Comparison of ENCODE assay signal across 4 fruit fly cellular contexts in genomic region chr2L:6488676-6489140, dm6.
TF ChIP-seq lines count a peak whose summit lies in the region.

Gene KFase, minus strand, starts transcription at chr2L:6488756.
Gene epsilonCOP, plus strand, starts transcription at chr2L:6489090.

TF ChIP-seq in whole organism, adult, 20 proteins besides CTCF, POLR2A, EP300 and RAD21 (continued from another document):
- TF ChIP-seq CG33017 (tag; optimal IDR thresholded peaks at IDR 0.05; lab: Kevin White, UChicago) (peak; percentile 57), tj (GFP tag; optimal IDR thresholded peaks at IDR 0.05; lab: Kevin White, UChicago) (peak; percentile 92)

TF ChIP-seq in whole organism, embryonic, 481 proteins besides CTCF, POLR2A, EP300 and RAD21 (continued from another document and continues in another):
- TF ChIP-seq CG2678 (tag; optimal IDR thresholded peaks at IDR 0.05; lab: Kevin White, UChicago) (peak; percentile 63), CG17612 (GFP tag; IDR thresholded peaks at IDR 0.05; lab: Robert Waterston, UW) (no peak), cwo (GFP tag; optimal IDR thresholded peaks at IDR 0.05; lab: Kevin White, UChicago) (no peak), zf30C (GFP tag; optimal IDR thresholded peaks at IDR 0.05; lab: Kevin White, UChicago) (no peak), Lhr (GFP tag; optimal IDR thresholded peaks at IDR 0.05; lab: Kevin White, UChicago) (peak; percentile 83), grau (tag; optimal IDR thresholded peaks at IDR 0.05; lab: Kevin White, UChicago) (peak; percentile 58), CG16779 (GFP tag; IDR thresholded peaks at IDR 0.05; lab: Robert Waterston, UW) (no peak), klu (GFP tag; IDR thresholded peaks at IDR 0.05; lab: Robert Waterston, UW) (no peak), Abd-B (GFP tag; optimal IDR thresholded peaks at IDR 0.05; lab: Kevin White, UChicago) (peak; percentile 52), CG15269 (tag; optimal IDR thresholded peaks at IDR 0.05; lab: Kevin White, UChicago) (peak; percentile 61), Side (GFP tag; optimal IDR thresholded peaks at IDR 0.05; lab: Kevin White, UChicago) (peak; percentile 39), ATbp (GFP tag; optimal IDR thresholded peaks at IDR 0.05; lab: Kevin White, UChicago) (no peak), her (GFP tag; optimal IDR thresholded peaks at IDR 0.05; lab: Kevin White, UChicago) (peak; percentile 38), HLH4C (GFP tag; IDR thresholded peaks at IDR 0.05; lab: Robert Waterston, UW; ENCODE audit: partially characterized antibody) (peak; percentile 87), Adf1 (GFP tag; IDR thresholded peaks at IDR 0.05; lab: Robert Waterston, UW) (peak; percentile 14; the same call in 1 of the 2 replicates), CG15601 (tag; optimal IDR thresholded peaks at IDR 0.05; lab: Kevin White, UChicago) (peak; percentile 49), Hr39 (optimal IDR thresholded peaks at IDR 0.05; lab: Kevin White, UChicago) (no peak), luna (GFP tag; optimal IDR thresholded peaks at IDR 0.05; lab: Kevin White, UChicago) (no peak), CG10654 (GFP tag; optimal IDR thresholded peaks at IDR 0.05; lab: Kevin White, UChicago) (peak; percentile 44), CG33557 (GFP tag; optimal IDR thresholded peaks at IDR 0.05; lab: Kevin White, UChicago) (peak; percentile 44), CG6654 (GFP tag; optimal IDR thresholded peaks at IDR 0.05; lab: Kevin White, UChicago) (no peak), CG34376 (GFP tag; optimal IDR thresholded peaks at IDR 0.05; lab: Kevin White, UChicago) (peak; percentile 47), dpn (GFP tag; optimal IDR thresholded peaks at IDR 0.05; lab: Kevin White, UChicago) (peak; percentile 45 to 55), zfh2 (GFP tag; optimal IDR thresholded peaks at IDR 0.05; lab: Kevin White, UChicago) (peak; percentile 59), CG8359 (GFP tag; optimal IDR thresholded peaks at IDR 0.05; lab: Kevin White, UChicago; ENCODE audit: borderline replicate concordance) (no peak), Sox102F (GFP tag; optimal IDR thresholded peaks at IDR 0.05; lab: Kevin White, UChicago) (peak; percentile 43), CG12769 (tag; optimal IDR thresholded peaks at IDR 0.05; lab: Kevin White, UChicago) (no peak), CG17186 (GFP tag; optimal IDR thresholded peaks at IDR 0.05; lab: Kevin White, UChicago) (peak; percentile 5), Pdp1 (GFP tag; optimal IDR thresholded peaks at IDR 0.05; lab: Kevin White, UChicago) (peak in 1 of 2 experiments; percentile 61), yki (optimal IDR thresholded peaks at IDR 0.05; lab: Kevin White, UChicago) (no peak), CG33213 (GFP tag; optimal IDR thresholded peaks at IDR 0.05; lab: Kevin White, UChicago) (peak; percentile 77), CG10565 (GFP tag; optimal IDR thresholded peaks at IDR 0.05; lab: Kevin White, UChicago) (no peak), dm (GFP tag; optimal IDR thresholded peaks at IDR 0.05; lab: Kevin White, UChicago) (peak; percentile 37), CG13775 (GFP tag; optimal IDR thresholded peaks at IDR 0.05; lab: Kevin White, UChicago) (peak; percentile 69), Bgb (GFP tag; IDR thresholded peaks at IDR 0.05; lab: Robert Waterston, UW; ENCODE audit: partially characterized antibody) (peak; percentile 78), twi (tag; optimal IDR thresholded peaks at IDR 0.05; lab: Kevin White, UChicago) (peak; percentile 21), MTF-1 (GFP tag; optimal IDR thresholded peaks at IDR 0.05; lab: Kevin White, UChicago; ENCODE audit: borderline replicate concordance) (no peak), CG18011 (GFP tag; optimal IDR thresholded peaks at IDR 0.05; lab: Kevin White, UChicago) (peak; percentile 46), CG11456 (GFP tag; IDR thresholded peaks at IDR 0.05; lab: Robert Waterston, UW) (0 out of 3 replicates have a peak, but pooled peaks have one; percentile 52), bab2 (GFP tag; optimal IDR thresholded peaks at IDR 0.05; lab: Kevin White, UChicago) (peak; percentile 59), D (optimal IDR thresholded peaks at IDR 0.05; lab: Kevin White, UChicago) (no peak), D (GFP tag; optimal IDR thresholded peaks at IDR 0.05; lab: Kevin White, UChicago) (no peak)

TF ChIP-seq in whole organism, prepupa, 60 proteins besides CTCF, POLR2A, EP300 and RAD21 (continued from another document):
- TF ChIP-seq fkh (GFP tag; optimal IDR thresholded peaks at IDR 0.05; lab: Kevin White, UChicago) = peak; percentile 69
- peak; percentile 36 for TF ChIP-seq achi (GFP tag; optimal IDR thresholded peaks at IDR 0.05; lab: Kevin White, UChicago)
- no peak for TF ChIP-seq CG6276 (GFP tag; optimal IDR thresholded peaks at IDR 0.05; lab: Kevin White, UChicago)
- TF ChIP-seq esn (GFP tag; optimal IDR thresholded peaks at IDR 0.05; lab: Kevin White, UChicago) = peak; percentile 63
- TF ChIP-seq CG7368 (GFP tag; optimal IDR thresholded peaks at IDR 0.05; lab: Kevin White, UChicago) = no peak
- no peak for TF ChIP-seq Smox (GFP tag; optimal IDR thresholded peaks at IDR 0.05; lab: Kevin White, UChicago)
- TF ChIP-seq salr (GFP tag; optimal IDR thresholded peaks at IDR 0.05; lab: Kevin White, UChicago) = no peak
- no peak for TF ChIP-seq eg (GFP tag; IDR thresholded peaks at IDR 0.05; lab: Robert Waterston, UW)
- peak; percentile 23 for TF ChIP-seq Ets21C (GFP tag; optimal IDR thresholded peaks at IDR 0.05; lab: Kevin White, UChicago)
- peak; percentile 22 for TF ChIP-seq CG3032 (tag; optimal IDR thresholded peaks at IDR 0.05; lab: Kevin White, UChicago)
- peak; percentile 2 for TF ChIP-seq CG8632 (GFP tag; optimal IDR thresholded peaks at IDR 0.05; lab: Kevin White, UChicago)
- TF ChIP-seq dac (GFP tag; optimal IDR thresholded peaks at IDR 0.05; lab: Kevin White, UChicago) = no peak
- no peak for TF ChIP-seq Eip75B (GFP tag; optimal IDR thresholded peaks at IDR 0.05; lab: Kevin White, UChicago)
- TF ChIP-seq CG15336 (GFP tag; IDR thresholded peaks at IDR 0.05; lab: Robert Waterston, UW) = no peak
- peak; percentile 45 for TF ChIP-seq topi (GFP tag; optimal IDR thresholded peaks at IDR 0.05; lab: Kevin White, UChicago)
- TF ChIP-seq CG31627 (GFP tag; optimal IDR thresholded peaks at IDR 0.05; lab: Kevin White, UChicago) = peak; percentile 50
- no peak for TF ChIP-seq CG4318 (GFP tag; optimal IDR thresholded peaks at IDR 0.05; lab: Kevin White, UChicago)
- TF ChIP-seq lz (GFP tag; optimal IDR thresholded peaks at IDR 0.05; lab: Kevin White, UChicago) = peak; percentile 47
- no peak for TF ChIP-seq spab (GFP tag; optimal IDR thresholded peaks at IDR 0.05; lab: Kevin White, UChicago)
- no peak for TF ChIP-seq CG6854 (GFP tag; optimal IDR thresholded peaks at IDR 0.05; lab: Kevin White, UChicago)
- TF ChIP-seq Sox102F (GFP tag; optimal IDR thresholded peaks at IDR 0.05; lab: Kevin White, UChicago) = no peak
- no peak for TF ChIP-seq CG11294 (GFP tag; IDR thresholded peaks at IDR 0.05; lab: Robert Waterston, UW)
- TF ChIP-seq Met (GFP tag; optimal IDR thresholded peaks at IDR 0.05; lab: Kevin White, UChicago) = no peak
- no peak for TF ChIP-seq Eip93F (GFP tag; optimal IDR thresholded peaks at IDR 0.05; lab: Kevin White, UChicago)
- TF ChIP-seq Hr39 (GFP tag; optimal IDR thresholded peaks at IDR 0.05; lab: Kevin White, UChicago) = peak; percentile 57
- no peak for TF ChIP-seq Sox14 (GFP tag; optimal IDR thresholded peaks at IDR 0.05; lab: Kevin White, UChicago)
- peak; percentile 41 for TF ChIP-seq CG34406 (GFP tag; optimal IDR thresholded peaks at IDR 0.05; lab: Kevin White, UChicago)
- no peak for TF ChIP-seq Hr4 (GFP tag; optimal IDR thresholded peaks at IDR 0.05; lab: Kevin White, UChicago)
- peak; percentile 64 for TF ChIP-seq cyc (GFP tag; optimal IDR thresholded peaks at IDR 0.05; lab: Kevin White, UChicago)
- peak; percentile 19 for TF ChIP-seq CG32006 (GFP tag; optimal IDR thresholded peaks at IDR 0.05; lab: Kevin White, UChicago)
- peak; percentile 57 for TF ChIP-seq pdm3 (GFP tag; optimal IDR thresholded peaks at IDR 0.05; lab: Kevin White, UChicago)
- TF ChIP-seq OdsH (GFP tag; optimal IDR thresholded peaks at IDR 0.05; lab: Kevin White, UChicago) = peak; percentile 59
- no peak for TF ChIP-seq CG8319 (GFP tag; optimal IDR thresholded peaks at IDR 0.05; lab: Kevin White, UChicago)
- TF ChIP-seq CG6792 (GFP tag; optimal IDR thresholded peaks at IDR 0.05; lab: Kevin White, UChicago) = peak; percentile 22
- TF ChIP-seq CG3919 (GFP tag; optimal IDR thresholded peaks at IDR 0.05; lab: Kevin White, UChicago) = peak; percentile 67
- no peak for TF ChIP-seq CG6808 (GFP tag; optimal IDR thresholded peaks at IDR 0.05; lab: Kevin White, UChicago)
- peak; percentile 8 for TF ChIP-seq Sox15 (GFP tag; optimal IDR thresholded peaks at IDR 0.05; lab: Kevin White, UChicago)
- no peak for TF ChIP-seq CG16779 (tag; optimal IDR thresholded peaks at IDR 0.05; lab: Kevin White, UChicago)
- no peak for TF ChIP-seq Lpt (GFP tag; optimal IDR thresholded peaks at IDR 0.05; lab: Kevin White, UChicago)
- TF ChIP-seq fd59A (GFP tag; optimal IDR thresholded peaks at IDR 0.05; lab: Kevin White, UChicago) = no peak

TF ChIP-seq in whole organism, wandering third instar larva, 38 proteins besides CTCF, POLR2A, EP300 and RAD21 (continued from another document):
- TF ChIP-seq sv (GFP tag; optimal IDR thresholded peaks at IDR 0.05; lab: Kevin White, UChicago) = peak; percentile 40
